Worm (Caenorhabditis elegans): ENCODE results near the gene T20F7.1.

DNA sequence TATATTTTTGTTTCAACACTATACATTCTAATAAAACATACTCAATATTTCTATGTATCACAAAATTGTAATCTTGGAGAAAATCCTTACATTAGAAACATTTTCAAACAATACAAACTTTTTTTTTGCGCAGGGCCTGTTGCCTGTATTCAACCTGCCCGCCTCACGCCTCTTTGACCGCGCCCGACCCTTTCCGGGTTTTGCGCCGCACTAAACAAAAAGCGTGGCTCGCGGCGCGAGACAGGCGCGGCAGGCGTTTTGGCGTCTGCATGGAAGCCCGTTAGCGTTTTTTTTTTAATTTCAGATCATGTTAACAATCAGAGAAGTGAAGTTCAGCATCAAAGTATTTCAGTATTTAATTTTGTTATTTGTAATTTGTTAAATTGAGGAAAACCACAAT is 29.8 kb upstream of the T20F7.1 start:
- TF ChIP-seq mel-28 (tag; optimal IDR thresholded peaks at IDR 0.05; ENCODE audit: borderline replicate concordance) (no peak), snpc-1.1 (tag; optimal IDR thresholded peaks at IDR 0.05; ENCODE audit: insufficient read depth) (no peak), snpc-4 (GFP tag; optimal IDR thresholded peaks at IDR 0.05) (no peak), snpc-4 (tag; optimal IDR thresholded peaks at IDR 0.05) (peak in 1 of 4 experiments; percentile 46), ztf-3 (GFP tag; optimal IDR thresholded peaks at IDR 0.05) (no peak), atf-7 (tag; optimal IDR thresholded peaks at IDR 0.05) (no peak), mes-4 (tag; optimal IDR thresholded peaks at IDR 0.05) (no peak), nfya-1 (tag; optimal IDR thresholded peaks at IDR 0.05; ENCODE audit: borderline replicate concordance, insufficient read depth) (no peak), egl-44 (GFP tag; IDR thresholded peaks at IDR 0.05) (no peak), sdz-38 (tag; optimal IDR thresholded peaks at IDR 0.05) (no peak), rec-8 (tag; optimal IDR thresholded peaks at IDR 0.05) (no peak), sea-2 (GFP tag; IDR thresholded peaks at IDR 0.05) (no peak)
